Fruit fly (Drosophila melanogaster): Measurements from ENCODE around the gene CG11977.

Gene CG11977

dm6 chr3R:9031797-9032418, 34.4 kb downstream of the CG11977 start (continued):
- TF ChIP-seq ind (GFP tag; optimal IDR thresholded peaks at IDR 0.05) (peak; percentile 87), Nf-YA (GFP tag; IDR thresholded peaks at IDR 0.05) (peak; percentile 84), luna (GFP tag; optimal IDR thresholded peaks at IDR 0.05) (peak; percentile 42), CG30403 (GFP tag; optimal IDR thresholded peaks at IDR 0.05) (peak; percentile 89), Pdp1 (GFP tag; optimal IDR thresholded peaks at IDR 0.05) (peak; percentile 63 to 83), sima (GFP tag; optimal IDR thresholded peaks at IDR 0.05) (peak; percentile 8), dm (GFP tag; optimal IDR thresholded peaks at IDR 0.05) (peak; percentile 58), E2f1 (GFP tag; IDR thresholded peaks at IDR 0.05) (peak; percentile 86), tgo (GFP tag; IDR thresholded peaks at IDR 0.05) (peak; percentile 98), CG11456 (GFP tag; IDR thresholded peaks at IDR 0.05) (peak; percentile 91), ERR (GFP tag; optimal IDR thresholded peaks at IDR 0.05) (peak; percentile 75), CG5180 (GFP tag; optimal IDR thresholded peaks at IDR 0.05) (peak; percentile 59), CG5245 (GFP tag; optimal IDR thresholded peaks at IDR 0.05) (peak; percentile 85), Asciz (GFP tag; optimal IDR thresholded peaks at IDR 0.05) (peak; percentile 87), wor (GFP tag; IDR thresholded peaks at IDR 0.05) (peak; percentile 85), br (optimal IDR thresholded peaks at IDR 0.05) (no peak), CG9609 (GFP tag; optimal IDR thresholded peaks at IDR 0.05) (peak; percentile 66), CG2889 (GFP tag; IDR thresholded peaks at IDR 0.05) (peak; percentile 87), CG15269 (tag; optimal IDR thresholded peaks at IDR 0.05) (peak; percentile 91), Gsc (GFP tag; IDR thresholded peaks at IDR 0.05) (no peak), zf30C (GFP tag; optimal IDR thresholded peaks at IDR 0.05) (no peak), CG6791 (GFP tag; IDR thresholded peaks at IDR 0.05; ENCODE audit: partially characterized antibody) (no peak), CG11398 (GFP tag; optimal IDR thresholded peaks at IDR 0.05) (peak; percentile 71), CG4617 (GFP tag; optimal IDR thresholded peaks at IDR 0.05; ENCODE audit: borderline replicate concordance) (peak; percentile 62), CG10431 (GFP tag; optimal IDR thresholded peaks at IDR 0.05) (no peak), Dip2 (GFP tag; IDR thresholded peaks at IDR 0.05) (peak; percentile 38; the same call in 1 of the 2 replicates), Awh (GFP tag; IDR thresholded peaks at IDR 0.05) (peak; percentile 94), hkb (optimal IDR thresholded peaks at IDR 0.05) (no peak), hkb (GFP tag; IDR thresholded peaks at IDR 0.05) (peak; percentile 96), sna (GFP tag; IDR thresholded peaks at IDR 0.05; ENCODE audit: partially characterized antibody) (no peak), CG17361 (GFP tag; IDR thresholded peaks at IDR 0.05) (peak; percentile 88), ash1 (GFP tag; optimal IDR thresholded peaks at IDR 0.05) (peak; percentile 53), Stat92E (GFP tag; optimal IDR thresholded peaks at IDR 0.05) (peak in 1 of 3 experiments; percentile 95), Ada2b (GFP tag; IDR thresholded peaks at IDR 0.05) (peak; percentile 89), so (GFP tag; IDR thresholded peaks at IDR 0.05) (peak; percentile 92), Fer1 (GFP tag; optimal IDR thresholded peaks at IDR 0.05) (peak; percentile 85), nerfin-1 (tag; optimal IDR thresholded peaks at IDR 0.05) (peak; percentile 64), ara (GFP tag; IDR thresholded peaks at IDR 0.05) (peak; percentile 88), fu2 (GFP tag; optimal IDR thresholded peaks at IDR 0.05) (peak; percentile 70), zen2 (GFP tag; IDR thresholded peaks at IDR 0.05; ENCODE audit: partially characterized antibody) (no peak), kay (GFP tag; optimal IDR thresholded peaks at IDR 0.05) (peak; percentile 77), CG3838 (GFP tag; optimal IDR thresholded peaks at IDR 0.05) (peak; percentile 71), pho (GFP tag; optimal IDR thresholded peaks at IDR 0.05) (peak; percentile 85), aop (GFP tag; IDR thresholded peaks at IDR 0.05) (peak; percentile 62; the same call in 1 of the 2 replicates), btn (GFP tag; optimal IDR thresholded peaks at IDR 0.05) (peak; percentile 74), nmo (GFP tag; optimal IDR thresholded peaks at IDR 0.05) (peak; percentile 82), CG31224 (GFP tag; IDR thresholded peaks at IDR 0.05) (peak; percentile 80), Oli (tag; optimal IDR thresholded peaks at IDR 0.05) (peak; percentile 91), Sry-δ (GFP tag; optimal IDR thresholded peaks at IDR 0.05) (peak; percentile 49), disco-r (GFP tag; optimal IDR thresholded peaks at IDR 0.05) (peak; percentile 77), CG13287 (GFP tag; IDR thresholded peaks at IDR 0.05; ENCODE audit: partially characterized antibody) (no peak)
